Worm (Caenorhabditis elegans): ENCODE data around the gene Y38C1AA.1.

- TF ChIP-seq lin-13 (tag; optimal IDR thresholded peaks at IDR 0.05), result no peak
- no peak for TF ChIP-seq tbx-8 (GFP tag; optimal IDR thresholded peaks at IDR 0.05)
- no peak for TF ChIP-seq unc-62 (GFP tag; optimal IDR thresholded peaks at IDR 0.05)
- TF ChIP-seq nhr-237 (tag; optimal IDR thresholded peaks at IDR 0.05), result no peak
- no peak for TF ChIP-seq mab-5 (tag; optimal IDR thresholded peaks at IDR 0.05)
- no peak for TF ChIP-seq pha-4 (tag; optimal IDR thresholded peaks at IDR 0.05)
- TF ChIP-seq snpc-4 (tag; optimal IDR thresholded peaks at IDR 0.05), result no peak
- TF ChIP-seq blmp-1 (tag; optimal IDR thresholded peaks at IDR 0.05), result no peak
- TF ChIP-seq unc-39 (tag; optimal IDR thresholded peaks at IDR 0.05), result no peak
Measured at ce11 chrIV:179700-180099, 28.3 kb upstream of the Y38C1AA.1 start.
